Worm (Caenorhabditis elegans) whole organism, mixed stage, embryonic: ENCODE data around the gene F15H10.9.

Experiments
- elt-3 ChIP-seq: fragments of 150-350 bp; optimal IDR thresholded peaks from 2 replicates; lab custom pipeline; 2014; ENCODE audit warnings: missing biosample characterization, missing genetic modification characterization
- nhr-28 ChIP-seq: fragments of 150-350 bp; optimal IDR thresholded peaks from 2 replicates; lab custom pipeline; 2014; ENCODE audit warnings: missing biosample characterization, missing genetic modification characterization
- unc-62 ChIP-seq: fragments of 150-350 bp; optimal IDR thresholded peaks from 2 replicates; lab custom pipeline; 2014; ENCODE audit warnings: missing biosample characterization, missing genetic modification reagents, missing genetic modification characterization

- TF ChIP-seq unc-62 (GFP tag; lab: Kevin White, UChicago) (no peak), nhr-28 (no peak), elt-3 (no peak)
Observed at ce11 chrV:10428608-10429007, 14.1 kb upstream of the F15H10.9 start, which contains the start of gene tag-314.
